Worm (Caenorhabditis elegans): ENCODE data around the gene C01G5.25.
A peak's percentile ranks its signal among the peaks of the same experiment; 100 is the strongest.

Gene C01G5.25

ce11 chrIV:6522305-6522917 lies 19.1 kb upstream of the C01G5.25 start, which contains the start of gene ddi-1:
ddi-1 (plus strand) TSS chrIV:6522867.
- TF ChIP-seq nhr-11 (tag; optimal IDR thresholded peaks at IDR 0.05) (no peak), madf-5 (GFP tag; IDR thresholded peaks at IDR 0.05) (no peak), lin-38 (GFP tag; IDR thresholded peaks at IDR 0.05) (peak; percentile 33), mep-1 (tag; optimal IDR thresholded peaks at IDR 0.05) (no peak), ztf-11 (tag; optimal IDR thresholded peaks at IDR 0.05) (no peak), hlh-30 (tag; optimal IDR thresholded peaks at IDR 0.05; ENCODE audit: insufficient read depth) (peak; percentile 82), ceh-32 (tag; optimal IDR thresholded peaks at IDR 0.05; ENCODE audit: poor library complexity) (no peak)

- no peak for TF ChIP-seq skn-1 (tag; optimal IDR thresholded peaks at IDR 0.05)
- no peak for TF ChIP-seq gei-8 (GFP tag; optimal IDR thresholded peaks at IDR 0.05)
- no peak for TF ChIP-seq ztf-7 (tag; optimal IDR thresholded peaks at IDR 0.05)
- no peak for TF ChIP-seq zfp-3 (GFP tag; conservative IDR thresholded peaks at IDR 0.05)
- peak in 1 of 2 experiments; percentile 94 for TF ChIP-seq unc-62 (GFP tag; optimal IDR thresholded peaks at IDR 0.05 in 1 of 2)
- no peak for TF ChIP-seq unc-62 (tag; optimal IDR thresholded peaks at IDR 0.05)
Observed at ce11 chrIV:6523773-6524172, 17.7 kb upstream of the C01G5.25 start.

ce11 chrIV:6524531-6524930 lies 17.0 kb upstream of the C01G5.25 start, which contains the start of gene C01G5.5:
C01G5.5 (plus strand) TSS chrIV:6524610.
- TF ChIP-seq lin-1 (GFP tag; IDR thresholded peaks at IDR 0.05) = no peak
- peak; percentile 59 for TF ChIP-seq aha-1 (tag)
- TF ChIP-seq mes-2 (tag; optimal IDR thresholded peaks at IDR 0.05; ENCODE audit: poor library complexity, severe bottlenecking) = peak; percentile 15
- 0 out of 2 replicates have a peak, but pooled peaks have one; percentile 32 for TF ChIP-seq snpc-1.2 (GFP tag; IDR thresholded peaks at IDR 0.05)
- TF ChIP-seq hmg-1.1 (GFP tag; IDR thresholded peaks at IDR 0.05) = no peak

- TF ChIP-seq spr-1 (tag; optimal IDR thresholded peaks at IDR 0.05) (no peak), snpc-1.2 (GFP tag; IDR thresholded peaks at IDR 0.05) (peak; percentile 91), ceh-62 (tag; optimal IDR thresholded peaks at IDR 0.05) (no peak), Y48G9A.11 (GFP tag; IDR thresholded peaks at IDR 0.05) (peak; percentile 59; the same call in 1 of the 2 replicates), Y75B8A.6 (GFP tag; IDR thresholded peaks at IDR 0.05) (0 out of 2 replicates have a peak, but pooled peaks have one; percentile 14), Y105C5A.15 (GFP tag; IDR thresholded peaks at IDR 0.05) (peak; percentile 41; the same call in 1 of the 2 replicates), F49E8.2 (tag; optimal IDR thresholded peaks at IDR 0.05; ENCODE audit: borderline replicate concordance) (peak; percentile 71), pha-4 (GFP tag; IDR thresholded peaks at IDR 0.05) (peak; percentile 38; the same call in 1 of the 2 replicates), pha-4 (tag; optimal IDR thresholded peaks at IDR 0.05) (no peak), zfp-2 (tag; optimal IDR thresholded peaks at IDR 0.05) (no peak), lin-38 (GFP tag; IDR thresholded peaks at IDR 0.05) (peak; percentile 70), arid-1 (GFP tag; conservative IDR thresholded peaks at IDR 0.05) (peak; percentile 39; the same call in 1 of the 2 replicates), nhr-6 (tag; optimal IDR thresholded peaks at IDR 0.05) (no peak)
Observed at ce11 chrIV:6526522-6526921, 15.0 kb upstream of the C01G5.25 start.

- TF ChIP-seq aha-1 (tag) (no peak), pqm-1 (tag; optimal IDR thresholded peaks at IDR 0.05) (no peak), dmd-8 (GFP tag; IDR thresholded peaks at IDR 0.05) (no peak), ceh-44 (GFP tag; IDR thresholded peaks at IDR 0.05) (no peak), unc-62 (GFP tag; optimal IDR thresholded peaks at IDR 0.05 in 1 of 2) (peak in 1 of 2 experiments; percentile 94), unc-62 (tag; optimal IDR thresholded peaks at IDR 0.05) (no peak)
Observed at ce11 chrIV:6528202-6528601, 13.3 kb upstream of the C01G5.25 start.

All from whole organism, L4 larva.